Fruit fly (Drosophila melanogaster) whole organism, embryonic: ENCODE data around the gene CG11912.

Experiments used
- Aef1 ChIP-seq: fragments of 200-800 bp; sonication (Bioruptor generic); IDR thresholded peaks from 3 replicates; pipeline ENCODE4 v1.3.6; 2022; ENCODE audit warnings: missing biosample characterization, missing genetic modification characterization
- Awh ChIP-seq: fragments of 200-800 bp; sonication (Bioruptor generic); IDR thresholded peaks from 2 replicates; pipeline ENCODE4, ENCODE4 v1.3.6; 2022; ENCODE audit warnings: missing biosample characterization, missing genetic modification characterization
- B-H2 ChIP-seq: fragments of 200-800 bp; sonication (Bioruptor generic); optimal IDR thresholded peaks from 2 replicates; lab custom pipeline; 2018; ENCODE audit warnings: missing biosample characterization, mild to moderate bottlenecking, missing genetic modification characterization
- CG10267 ChIP-seq: fragments of 200-800 bp; sonication (Bioruptor generic); optimal IDR thresholded peaks from 2 replicates; lab custom pipeline; 2018; ENCODE audit warnings: missing biosample characterization, mild to moderate bottlenecking, missing genetic modification characterization, moderate library complexity
- CG10321 ChIP-seq: fragments of 200-800 bp; sonication (Bioruptor generic); IDR thresholded peaks from 2 replicates; pipeline ENCODE4 v1.3.6; 2022; ENCODE audit warnings: missing biosample characterization, missing genetic modification characterization
- CG11247 ChIP-seq: fragments of 200-800 bp; sonication (Bioruptor generic); IDR thresholded peaks from 2 replicates; pipeline ENCODE4 v1.3.6; 2022; ENCODE audit warnings: missing biosample characterization, missing genetic modification characterization
- CG13287 ChIP-seq: fragments of 200-800 bp; sonication (Bioruptor generic); IDR thresholded peaks from 2 replicates; pipeline ENCODE4 v1.3.6; 2022; ENCODE audit warnings: missing biosample characterization, missing genetic modification characterization; ENCODE audit not compliant: partially characterized antibody
- CG15601 ChIP-seq: fragments of 200-800 bp; sonication (Bioruptor generic); optimal IDR thresholded peaks from 3 replicates; lab custom pipeline; 2019; ENCODE audit warnings: missing biosample characterization, mild to moderate bottlenecking, missing genetic modification characterization, moderate library complexity
- CG1647 ChIP-seq: fragments of 200-800 bp; sonication (Bioruptor generic); optimal IDR thresholded peaks from 3 replicates; lab custom pipeline; 2016; ENCODE audit warnings: missing biosample characterization, missing genetic modification characterization
- CG17829 ChIP-seq: fragments of 200-800 bp; optimal IDR thresholded peaks from 2 replicates; lab custom pipeline; 2019; ENCODE audit warnings: missing biosample characterization, mild to moderate bottlenecking, missing genetic modification characterization, moderate library complexity
- CG18764 ChIP-seq: fragments of 200-800 bp; sonication (Bioruptor generic); optimal IDR thresholded peaks from 3 replicates; lab custom pipeline; 2016; ENCODE audit warnings: missing biosample characterization, missing genetic modification characterization
- CG2116 ChIP-seq: fragments of 200-800 bp; sonication (Bioruptor generic); optimal IDR thresholded peaks from 3 replicates; lab custom pipeline; 2018; ENCODE audit warnings: missing biosample characterization, mild to moderate bottlenecking, missing genetic modification characterization
- CG2129 ChIP-seq: fragments of 200-800 bp; sonication (Bioruptor generic); IDR thresholded peaks from 2 replicates; pipeline ENCODE4 v1.3.6; 2022; ENCODE audit warnings: missing biosample characterization, missing genetic modification characterization; ENCODE audit not compliant: partially characterized antibody
- CG3995 ChIP-seq: fragments of 200-800 bp; sonication (Bioruptor generic); optimal IDR thresholded peaks from 3 replicates; lab custom pipeline; 2016; ENCODE audit warnings: missing biosample characterization, missing genetic modification characterization
- CG4360 ChIP-seq: fragments of 200-800 bp; sonication (Bioruptor generic); IDR thresholded peaks from 2 replicates; pipeline ENCODE4 v1.3.6; 2022; ENCODE audit warnings: missing biosample characterization, missing genetic modification characterization
- CG9817 ChIP-seq: fragments of 200-800 bp; sonication (Bioruptor generic); optimal IDR thresholded peaks from 2 replicates; lab custom pipeline; 2018; ENCODE audit warnings: missing biosample characterization, mild to moderate bottlenecking, missing genetic modification characterization, moderate library complexity
- CrebB ChIP-seq: fragments of 200-800 bp; sonication (Bioruptor generic); optimal IDR thresholded peaks from 3 replicates; lab custom pipeline; 2018; ENCODE audit warnings: missing biosample characterization, mild to moderate bottlenecking, missing genetic modification characterization
- D19A ChIP-seq: fragments of 200-800 bp; optimal IDR thresholded peaks from 3 replicates; lab custom pipeline; 2019; ENCODE audit warnings: missing biosample characterization, mild to moderate bottlenecking, missing genetic modification characterization, moderate library complexity
- Fer1 ChIP-seq: fragments of 200-800 bp; sonication (Bioruptor generic); optimal IDR thresholded peaks from 2 replicates; lab custom pipeline; 2017; ENCODE audit warnings: missing biosample characterization, mild to moderate bottlenecking, missing genetic modification characterization
- Hsf ChIP-seq: fragments of 200-800 bp; sonication (Bioruptor generic); optimal IDR thresholded peaks from 3 replicates; lab custom pipeline; 2016; ENCODE audit warnings: missing biosample characterization, missing genetic modification characterization
- Mad ChIP-seq: fragments of 200-800 bp; sonication (Bioruptor generic); optimal IDR thresholded peaks from 2 replicates; lab custom pipeline; 2016; ENCODE audit warnings: missing biosample characterization, missing genetic modification characterization
- Myb ChIP-seq: fragments of 200-800 bp; sonication (Bioruptor generic); optimal IDR thresholded peaks from 2 replicates; lab custom pipeline; 2016; ENCODE audit warnings: missing biosample characterization, missing genetic modification characterization
- Oaz ChIP-seq: fragments of 200-800 bp; sonication (Bioruptor generic); IDR thresholded peaks from 2 replicates; pipeline ENCODE4 v1.3.6; 2022; ENCODE audit warnings: missing biosample characterization, missing genetic modification characterization
- Scr ChIP-seq: fragments of 200-800 bp; sonication (Bioruptor generic); IDR thresholded peaks from 2 replicates; pipeline ENCODE4 v1.3.6; 2022; ENCODE audit warnings: missing biosample characterization, missing genetic modification characterization; ENCODE audit not compliant: partially characterized antibody
- Ssrp ChIP-seq: fragments of 200-800 bp; sonication (Bioruptor generic); optimal IDR thresholded peaks from 2 replicates; lab custom pipeline; 2018; ENCODE audit warnings: missing biosample characterization, mild to moderate bottlenecking, missing genetic modification characterization, moderate library complexity
- TFAM ChIP-seq: fragments of 200-800 bp; sonication (Bioruptor generic); optimal IDR thresholded peaks from 2 replicates; lab custom pipeline; 2017; ENCODE audit warnings: missing biosample characterization, missing genetic modification characterization, inconsistent platforms
- Xbp1 ChIP-seq: fragments of 200-800 bp; sonication (Bioruptor generic); optimal IDR thresholded peaks from 3 replicates; lab custom pipeline; 2016; ENCODE audit warnings: missing biosample characterization, mild to moderate bottlenecking, missing genetic modification characterization
- al ChIP-seq: fragments of 200-800 bp; sonication (Bioruptor generic); IDR thresholded peaks from 2 replicates; pipeline ENCODE4 v1.3.6; 2022; ENCODE audit warnings: missing biosample characterization, missing genetic modification characterization
- br ChIP-seq: fragments of >200 bp; optimal IDR thresholded peaks from 2 replicates; lab custom pipeline; 2017
- cas ChIP-seq: fragments of 200-800 bp; sonication (Bioruptor generic); IDR thresholded peaks from 2 replicates; pipeline ENCODE4 v1.3.6; 2022; ENCODE audit warnings: missing biosample characterization, missing genetic modification characterization
- ems ChIP-seq: fragments of 200-800 bp; sonication (Bioruptor generic); optimal IDR thresholded peaks from 3 replicates; lab custom pipeline; 2016; ENCODE audit warnings: missing biosample characterization, missing genetic modification characterization
- gce ChIP-seq: fragments of 200-800 bp; sonication (Bioruptor generic); IDR thresholded peaks from 3 replicates; pipeline ENCODE4 v1.3.6; 2022; ENCODE audit warnings: missing biosample characterization, missing genetic modification characterization
- grau ChIP-seq: fragments of 200-800 bp; optimal IDR thresholded peaks from 3 replicates; lab custom pipeline; 2019; ENCODE audit warnings: missing biosample characterization, mild to moderate bottlenecking, missing genetic modification characterization, moderate library complexity
- grn ChIP-seq: fragments of 200-800 bp; sonication (Bioruptor generic); optimal IDR thresholded peaks from 3 replicates; lab custom pipeline; 2017; ENCODE audit warnings: missing biosample characterization, missing genetic modification characterization
- lab ChIP-seq: fragments of 200-800 bp; sonication (Bioruptor generic); optimal IDR thresholded peaks from 3 replicates; lab custom pipeline; 2017; ENCODE audit warnings: missing biosample characterization, missing genetic modification characterization, mild to moderate bottlenecking, moderate library complexity, missing genetic modification reagents
- maf-S ChIP-seq: fragments of 200-800 bp; sonication (Bioruptor generic); optimal IDR thresholded peaks from 2 replicates; lab custom pipeline; 2016; ENCODE audit warnings: missing biosample characterization, missing genetic modification characterization
- nmo ChIP-seq: fragments of 200-800 bp; sonication (Bioruptor generic); optimal IDR thresholded peaks from 2 replicates; lab custom pipeline; 2018; ENCODE audit warnings: missing biosample characterization, mild to moderate bottlenecking, missing genetic modification characterization, moderate library complexity
- pan ChIP-seq, 4 experiments: fragments of >200 bp in 3 of 4; fragments of 200-800 bp in 1 of 4; sonication (Bioruptor generic) in 1 of 4; optimal IDR thresholded peaks in 3 of 4; IDR thresholded peaks in 1 of 4; 2 replicates each; pipeline versions ENCODE4 v1.3.6 to Lab custom; 2017 to 2022; ENCODE audit warnings: missing biosample characterization in 2 of 4, missing genetic modification characterization in 2 of 4, mixed read lengths in 1 of 4
- peb ChIP-seq: fragments of 200-800 bp; sonication (Bioruptor generic); IDR thresholded peaks from 2 replicates; pipeline ENCODE4 v1.3.6; 2022; ENCODE audit warnings: missing biosample characterization, missing genetic modification characterization
- phol ChIP-seq: fragments of 200-800 bp; sonication (Bioruptor generic); optimal IDR thresholded peaks from 3 replicates; lab custom pipeline; 2018; ENCODE audit warnings: missing biosample characterization, mild to moderate bottlenecking, missing genetic modification characterization, moderate library complexity
- sd ChIP-seq: fragments of 200-800 bp; sonication (Bioruptor generic); optimal IDR thresholded peaks from 3 replicates; lab custom pipeline; 2018; ENCODE audit warnings: missing biosample characterization, mild to moderate bottlenecking, missing genetic modification characterization, moderate library complexity
- sens-2 ChIP-seq: fragments of 200-800 bp; sonication (Bioruptor generic); IDR thresholded peaks from 2 replicates; pipeline ENCODE4 v1.3.6; 2022; ENCODE audit warnings: missing biosample characterization, missing genetic modification characterization
- shn ChIP-seq: fragments of 200-800 bp; sonication (Bioruptor generic); optimal IDR thresholded peaks from 3 replicates; lab custom pipeline; 2016; ENCODE audit warnings: missing biosample characterization, missing genetic modification characterization
- ssp ChIP-seq: fragments of 200-800 bp; sonication (Bioruptor generic); IDR thresholded peaks from 2 replicates; pipeline ENCODE4 v1.3.6; 2022; ENCODE audit warnings: missing biosample characterization, missing genetic modification characterization
- tgo ChIP-seq: fragments of 200-800 bp; sonication (Bioruptor generic); IDR thresholded peaks from 3 replicates; pipeline ENCODE4 v1.3.6; 2022; ENCODE audit warnings: missing biosample characterization, missing genetic modification characterization
- tio ChIP-seq: fragments of 200-800 bp; sonication (Bioruptor generic); optimal IDR thresholded peaks from 2 replicates; lab custom pipeline; 2017; ENCODE audit warnings: missing biosample characterization, missing genetic modification characterization, inconsistent platforms
- tll ChIP-seq, 2 experiments: fragments of 200-800 bp in 1 of 2; fragments of >200 bp in 1 of 2; sonication (Bioruptor generic) in 1 of 2; optimal IDR thresholded peaks; 2 replicates each; lab custom pipeline; 2017 to 2019; ENCODE audit warnings: missing biosample characterization in 2 of 2, missing genetic modification characterization in 2 of 2, mild to moderate bottlenecking in 1 of 2, moderate library complexity in 1 of 2
- trem ChIP-seq: fragments of 200-800 bp; optimal IDR thresholded peaks from 3 replicates; lab custom pipeline; 2019; ENCODE audit warnings: missing biosample characterization, mild to moderate bottlenecking, missing genetic modification characterization, moderate library complexity
- twi ChIP-seq: fragments of 200-800 bp; optimal IDR thresholded peaks from 2 replicates; lab custom pipeline; 2019; ENCODE audit warnings: missing biosample characterization, mild to moderate bottlenecking, missing genetic modification characterization, moderate library complexity
- wek ChIP-seq: fragments of 200-800 bp; sonication (Bioruptor generic); optimal IDR thresholded peaks from 3 replicates; lab custom pipeline; 2018; ENCODE audit warnings: missing biosample characterization, mild to moderate bottlenecking, missing genetic modification characterization, moderate library complexity
- yki ChIP-seq: fragments of >200 bp; optimal IDR thresholded peaks from 3 replicates; lab custom pipeline; 2018

CG11912 gene

DNA sequence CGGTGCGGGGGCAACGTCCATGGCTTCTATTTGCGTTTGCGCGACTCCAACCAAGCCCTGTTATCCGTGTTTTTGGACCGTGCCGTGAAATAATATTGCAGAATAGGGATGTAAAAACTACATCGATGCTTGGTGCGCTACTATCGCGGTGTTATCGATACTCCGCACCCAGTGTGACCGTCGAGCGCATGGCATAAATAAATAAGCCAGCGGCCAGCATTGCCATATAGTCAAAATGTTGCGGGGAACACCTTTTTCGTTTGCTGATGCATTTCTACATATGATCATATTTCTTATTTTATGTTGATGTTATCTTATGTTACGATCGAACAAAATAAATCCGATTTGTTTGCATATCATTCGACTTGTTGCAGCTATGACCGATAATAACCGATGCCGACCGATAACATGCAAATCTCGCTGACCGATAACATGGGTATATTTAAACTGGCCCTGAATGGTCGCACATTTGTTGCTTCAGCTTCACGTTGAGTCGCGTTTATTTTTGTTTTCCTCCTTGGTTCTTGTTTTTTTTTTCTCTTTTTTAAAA, 41.9 kb downstream of the CG11912 start, which contains the start of gene smo (continued):
- TF ChIP-seq wek (GFP tag; lab: Kevin White, UChicago) (no peak), CG10321 (GFP tag; lab: Robert Waterston, UW) (no peak), Fer1 (GFP tag; lab: Kevin White, UChicago) (no peak), tgo (GFP tag; lab: Robert Waterston, UW) (no peak), CG18764 (GFP tag; lab: Kevin White, UChicago) (peak; percentile 50), CG17829 (tag; lab: Kevin White, UChicago) (peak; percentile 51), phol (tag; lab: Kevin White, UChicago) (peak; percentile 64), CG13287 (GFP tag; lab: Robert Waterston, UW) (peak; percentile 90), CG11247 (no peak), grau (tag; lab: Kevin White, UChicago) (peak; percentile 28), B-H2 (no peak), grn (GFP tag; lab: Kevin White, UChicago) (peak; percentile 34), CG9817 (no peak), Aef1 (GFP tag; lab: Robert Waterston, UW) (no peak), Scr (peak; percentile 88), CG2116 (GFP tag; lab: Kevin White, UChicago) (peak; percentile 90), sens-2 (GFP tag; lab: Robert Waterston, UW) (no peak), maf-S (peak; percentile 29), Ssrp (no peak), cas (0 out of 2 replicates have a peak, but pooled peaks have one; percentile 14), nmo (peak; percentile 73), D19A (no peak), CG15601 (tag; lab: Kevin White, UChicago) (peak; percentile 29), CrebB (peak; percentile 11), yki (no peak), peb (GFP tag; lab: Robert Waterston, UW) (no peak), CG3995 (peak; percentile 57), TFAM (GFP tag; lab: Kevin White, UChicago) (no peak), shn (GFP tag; lab: Kevin White, UChicago) (peak; percentile 51), br (lab: Kevin White, UChicago) (no peak), lab (GFP tag; lab: Kevin White, UChicago) (no peak), CG10267 (peak; percentile 67), Mad (GFP tag; lab: Kevin White, UChicago) (peak; percentile 51), pan (optimal IDR thresholded peaks at IDR 0.05; lab: Kevin White, UChicago) (no peak), pan (GFP tag; optimal IDR thresholded peaks at IDR 0.05 in 1 of 2, IDR thresholded peaks at IDR 0.05 in 1 of 2) (no peak), twi (tag; lab: Kevin White, UChicago) (peak; percentile 25), sd (tag; lab: Kevin White, UChicago) (no peak), ems (GFP tag; lab: Kevin White, UChicago) (peak; percentile 34), Myb (GFP tag; lab: Kevin White, UChicago) (peak; percentile 70), gce (GFP tag; lab: Robert Waterston, UW) (no peak), trem (tag; lab: Kevin White, UChicago) (peak; percentile 81), tll (GFP tag; optimal IDR thresholded peaks at IDR 0.05; lab: Kevin White, UChicago) (peak in 1 of 2 experiments; percentile 33), Hsf (GFP tag; lab: Kevin White, UChicago) (peak; percentile 43), ssp (peak; percentile 35), Oaz (GFP tag; lab: Robert Waterston, UW) (no peak), CG4360 (GFP tag; lab: Robert Waterston, UW) (no peak), CG1647 (peak; percentile 36), Awh (no peak), Xbp1 (GFP tag; lab: Kevin White, UChicago) (peak; percentile 56), CG2129 (GFP tag; lab: Robert Waterston, UW) (peak; percentile 71; the same call in 1 of the 2 replicates), tio (GFP tag; lab: Kevin White, UChicago) (no peak), al (GFP tag; lab: Robert Waterston, UW) (no peak)
